Fruit fly (Drosophila melanogaster) whole organism, pupa: ENCODE measurements around the gene CG13653.

ENCODE experiments used
- CG10348 ChIP-seq: fragments of 200-800 bp; sonication (Bioruptor generic); IDR thresholded peaks from 2 replicates; pipeline ENCODE4 v1.3.6; 2022; ENCODE audit warnings: missing biosample characterization, missing genetic modification characterization
- CG12605 ChIP-seq: fragments of 200-800 bp; sonication (Bioruptor generic); IDR thresholded peaks from 2 replicates; pipeline ENCODE4 v1.3.6; 2022; ENCODE audit warnings: missing biosample characterization, missing genetic modification characterization
- CG13204 ChIP-seq: fragments of 200-800 bp; sonication (Bioruptor generic); optimal IDR thresholded peaks from 2 replicates; lab custom pipeline; 2018; ENCODE audit warnings: missing biosample characterization, mild to moderate bottlenecking, missing genetic modification characterization, moderate library complexity
- CG14655 ChIP-seq: fragments of 200-800 bp; sonication (Bioruptor generic); optimal IDR thresholded peaks from 3 replicates; lab custom pipeline; 2017; ENCODE audit warnings: mild to moderate bottlenecking, missing biosample characterization, missing genetic modification reagents, missing genetic modification characterization
- CG15710 ChIP-seq: fragments of 200-800 bp; sonication (Bioruptor generic); optimal IDR thresholded peaks from 2 replicates; lab custom pipeline; 2018; ENCODE audit warnings: missing biosample characterization, mild to moderate bottlenecking, missing genetic modification characterization, moderate library complexity
- CG17806 ChIP-seq: fragments of 200-800 bp; sonication (Bioruptor generic); optimal IDR thresholded peaks from 2 replicates; lab custom pipeline; 2018; ENCODE audit warnings: missing biosample characterization, mild to moderate bottlenecking, missing genetic modification characterization, moderate library complexity
- CG32121 ChIP-seq: fragments of 200-800 bp; sonication (Bioruptor generic); IDR thresholded peaks from 2 replicates; pipeline ENCODE4 v1.3.6; 2022; ENCODE audit warnings: missing biosample characterization, missing genetic modification characterization
- CG34367 ChIP-seq: fragments of 200-800 bp; sonication (Bioruptor generic); optimal IDR thresholded peaks from 2 replicates; lab custom pipeline; 2018; ENCODE audit warnings: missing biosample characterization, mild to moderate bottlenecking, missing genetic modification characterization
- CG4496 ChIP-seq: fragments of 200-800 bp; sonication (Bioruptor generic); IDR thresholded peaks from 3 replicates; pipeline ENCODE4 v1.3.6; 2022; ENCODE audit warnings: missing biosample characterization, missing genetic modification characterization
- CG8159 ChIP-seq: fragments of 200-800 bp; sonication (Bioruptor generic); optimal IDR thresholded peaks from 3 replicates; lab custom pipeline; 2018; ENCODE audit warnings: missing biosample characterization, mild to moderate bottlenecking, missing genetic modification characterization, moderate library complexity
- CG8301 ChIP-seq: fragments of 200-800 bp; sonication (Bioruptor generic); optimal IDR thresholded peaks from 2 replicates; lab custom pipeline; 2018; ENCODE audit warnings: missing biosample characterization, mild to moderate bottlenecking, missing genetic modification characterization
- CG9948 ChIP-seq: fragments of 200-800 bp; sonication (Bioruptor generic); optimal IDR thresholded peaks from 2 replicates; lab custom pipeline; 2018; ENCODE audit warnings: missing biosample characterization, mild to moderate bottlenecking, missing genetic modification characterization, moderate library complexity
- D1 ChIP-seq: fragments of 200-800 bp; sonication (Bioruptor generic); optimal IDR thresholded peaks from 2 replicates; lab custom pipeline; 2018; ENCODE audit warnings: missing biosample characterization, mild to moderate bottlenecking, missing genetic modification characterization, moderate library complexity
- EcR ChIP-seq: fragments of 200-800 bp; sonication (Bioruptor generic); optimal IDR thresholded peaks from 3 replicates; lab custom pipeline; 2019; ENCODE audit warnings: missing biosample characterization, missing genetic modification characterization, mild to moderate bottlenecking, moderate library complexity, missing genetic modification reagents
- Ets98B ChIP-seq: fragments of 200-800 bp; sonication (Bioruptor generic); IDR thresholded peaks from 2 replicates; pipeline ENCODE4 v1.3.6; 2022; ENCODE audit warnings: missing biosample characterization, missing genetic modification characterization
- Pif1A ChIP-seq: fragments of 200-800 bp; sonication (Bioruptor generic); optimal IDR thresholded peaks from 3 replicates; lab custom pipeline; 2016; ENCODE audit warnings: missing biosample characterization, missing genetic modification characterization
- Pif1B ChIP-seq: fragments of 200-800 bp; sonication (Bioruptor generic); optimal IDR thresholded peaks from 3 replicates; lab custom pipeline; 2016; ENCODE audit warnings: missing biosample characterization, missing genetic modification characterization
- Snoo ChIP-seq: fragments of 200-800 bp; sonication (Bioruptor generic); optimal IDR thresholded peaks from 3 replicates; lab custom pipeline; 2017; ENCODE audit warnings: missing biosample characterization, mild to moderate bottlenecking, missing genetic modification characterization, inconsistent platforms
- fd96Ca ChIP-seq: fragments of 200-800 bp; sonication (Bioruptor generic); IDR thresholded peaks from 3 replicates; pipeline ENCODE4 v1.3.6; 2022; ENCODE audit warnings: missing biosample characterization, missing genetic modification characterization
- gl ChIP-seq: fragments of 200-800 bp; sonication (Bioruptor generic); optimal IDR thresholded peaks from 2 replicates; lab custom pipeline; 2018; ENCODE audit warnings: missing biosample characterization, mild to moderate bottlenecking, missing genetic modification characterization
- rn ChIP-seq: fragments of 200-800 bp; sonication (Bioruptor generic); IDR thresholded peaks from 2 replicates; pipeline ENCODE4 v1.3.6; 2022; ENCODE audit warnings: missing biosample characterization, missing genetic modification characterization

The CG13653 gene

DNA sequence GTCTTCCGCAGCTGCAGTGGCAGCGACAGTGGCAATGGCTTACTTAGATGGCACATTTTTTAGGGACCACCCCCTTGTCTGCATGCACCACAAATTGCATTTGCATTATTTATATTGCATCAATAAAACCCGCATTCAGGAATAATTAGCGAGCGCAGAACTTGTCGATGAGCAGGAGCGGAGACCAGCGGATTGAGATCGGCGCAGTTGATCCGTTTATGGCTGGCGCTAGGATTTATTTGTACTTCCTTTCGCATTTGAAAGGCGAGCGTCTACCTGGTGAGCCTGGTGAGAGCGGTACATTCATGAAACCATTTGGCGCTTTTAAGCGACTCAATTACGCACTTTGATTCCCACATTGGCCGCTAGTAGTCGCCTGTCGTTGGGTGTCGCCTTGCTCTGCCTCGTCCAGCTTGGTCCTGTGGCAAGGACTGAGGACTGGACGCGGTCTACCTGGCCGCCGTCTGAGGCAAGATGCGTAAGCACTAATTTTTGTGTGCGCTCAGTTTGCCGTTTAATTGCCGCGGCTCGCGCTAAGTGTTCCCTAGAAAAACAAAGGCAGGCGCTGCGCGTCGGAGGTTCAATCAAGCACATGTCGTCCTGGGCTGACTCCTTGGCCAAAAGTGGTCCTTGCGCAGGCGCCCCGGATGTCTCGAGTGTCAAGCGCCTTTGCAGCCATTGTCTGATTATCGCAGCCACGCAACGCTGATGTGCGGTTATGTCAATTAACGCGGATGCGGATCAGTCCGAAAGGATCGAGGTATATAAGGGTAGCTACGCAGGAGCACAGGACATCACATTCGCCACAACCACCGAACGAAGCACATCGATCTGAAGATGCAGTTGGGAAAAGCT, at the start of gene CG13653:
TSS of gene CG13653 (plus strand) at position 805 of the 855 bp plus-strand sequence.
- TF ChIP-seq fd96Ca (GFP tag; lab: Robert Waterston, UW): no peak
- TF ChIP-seq CG4496 (GFP tag; lab: Robert Waterston, UW): no peak
- no peak for TF ChIP-seq CG32121 (GFP tag; lab: Robert Waterston, UW)
- no peak for TF ChIP-seq EcR (GFP tag; lab: Kevin White, UChicago)
- TF ChIP-seq Pif1A (GFP tag; lab: Kevin White, UChicago): no peak
- no peak for TF ChIP-seq gl (tag; lab: Kevin White, UChicago)
- TF ChIP-seq D1 (tag; lab: Kevin White, UChicago): no peak
- no peak for TF ChIP-seq CG8159 (tag; lab: Kevin White, UChicago)
- TF ChIP-seq Ets98B (GFP tag; lab: Robert Waterston, UW): no peak
- no peak for TF ChIP-seq CG9948 (tag; lab: Kevin White, UChicago)
- TF ChIP-seq CG13204: no peak
- no peak for TF ChIP-seq rn (GFP tag; lab: Robert Waterston, UW)
- TF ChIP-seq CG34367 (tag; lab: Kevin White, UChicago): no peak
- no peak for TF ChIP-seq CG12605 (GFP tag; lab: Robert Waterston, UW)
- TF ChIP-seq CG15710 (tag; lab: Kevin White, UChicago): no peak
- TF ChIP-seq CG17806 (tag; lab: Kevin White, UChicago): no peak
- TF ChIP-seq CG10348: no peak

DNA sequence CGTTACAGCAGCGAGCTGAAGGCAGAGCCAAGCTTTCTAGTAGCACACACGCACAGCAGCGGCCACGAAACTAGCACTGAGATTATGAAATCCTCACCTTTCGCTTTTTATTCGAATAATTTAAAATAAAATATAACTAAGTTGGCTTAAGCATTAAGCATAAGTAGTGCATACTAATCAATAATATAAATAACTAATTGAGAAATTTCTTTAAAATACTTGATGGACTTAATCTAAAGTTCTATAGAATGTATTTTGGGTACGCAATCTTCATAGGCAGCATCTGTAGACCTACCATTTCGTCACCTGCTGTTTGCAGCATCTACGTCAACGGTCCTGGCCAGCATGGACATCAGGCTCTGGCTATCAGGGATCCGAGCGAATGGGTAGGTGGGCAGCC, 43.0 kb upstream of the CG13653 start:
- TF ChIP-seq CG8159 (tag; lab: Kevin White, UChicago): peak; percentile 33
- peak; percentile 13 for TF ChIP-seq CG15710 (tag; lab: Kevin White, UChicago)
- TF ChIP-seq Ets98B (GFP tag; lab: Robert Waterston, UW): no peak

DNA sequence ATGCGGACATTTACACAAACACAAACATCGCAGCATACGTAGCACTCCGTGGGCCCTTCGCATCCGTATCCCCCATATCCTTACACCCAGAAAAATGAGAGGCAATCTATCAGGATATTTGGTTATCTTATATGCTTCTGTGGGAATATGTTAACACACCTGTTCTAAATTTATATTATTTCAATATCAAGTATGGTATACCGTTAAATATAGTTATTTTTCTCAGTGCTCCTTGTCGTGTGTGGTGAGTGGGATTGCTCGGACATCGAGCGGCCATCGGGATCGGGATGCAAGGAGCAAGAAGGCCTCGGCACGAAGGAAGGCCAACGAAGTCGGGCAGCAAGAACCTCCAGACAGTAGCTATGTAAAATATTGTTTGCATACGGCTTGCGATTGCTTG, 33.8 kb upstream of the CG13653 start:
- peak; percentile 18 for TF ChIP-seq CG8159 (tag; lab: Kevin White, UChicago)
- TF ChIP-seq CG34367 (tag; lab: Kevin White, UChicago): no peak

DNA sequence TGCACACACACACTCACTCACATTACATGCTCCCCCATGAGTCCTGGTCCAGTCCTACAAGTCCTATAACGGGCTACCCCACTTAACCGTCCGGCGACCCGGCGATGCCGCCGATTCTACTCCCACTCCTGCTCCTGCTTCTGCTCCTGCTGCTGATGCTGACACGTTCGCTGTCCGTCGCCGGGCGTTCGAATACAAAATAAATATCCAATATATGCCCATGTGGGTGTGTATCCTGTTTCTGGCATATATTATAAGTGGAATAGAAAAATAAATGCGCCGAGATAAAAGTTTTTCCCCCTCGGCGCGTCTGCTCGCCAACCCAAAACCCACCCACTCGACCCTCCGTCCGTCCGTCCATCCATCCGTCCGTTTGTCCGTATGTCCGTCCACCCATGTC, 28.5 kb upstream of the CG13653 start:
- TF ChIP-seq rn (GFP tag; lab: Robert Waterston, UW) (no peak), CG12605 (GFP tag; lab: Robert Waterston, UW) (no peak), CG13204 (no peak), CG4496 (GFP tag; lab: Robert Waterston, UW) (no peak), CG9948 (tag; lab: Kevin White, UChicago) (no peak), CG14655 (GFP tag; lab: Kevin White, UChicago) (no peak), Snoo (no peak), CG34367 (tag; lab: Kevin White, UChicago) (no peak), Pif1A (GFP tag; lab: Kevin White, UChicago) (no peak), CG8159 (tag; lab: Kevin White, UChicago) (no peak), CG8301 (tag; lab: Kevin White, UChicago) (no peak), D1 (tag; lab: Kevin White, UChicago) (no peak), Ets98B (GFP tag; lab: Robert Waterston, UW) (no peak)

DNA sequence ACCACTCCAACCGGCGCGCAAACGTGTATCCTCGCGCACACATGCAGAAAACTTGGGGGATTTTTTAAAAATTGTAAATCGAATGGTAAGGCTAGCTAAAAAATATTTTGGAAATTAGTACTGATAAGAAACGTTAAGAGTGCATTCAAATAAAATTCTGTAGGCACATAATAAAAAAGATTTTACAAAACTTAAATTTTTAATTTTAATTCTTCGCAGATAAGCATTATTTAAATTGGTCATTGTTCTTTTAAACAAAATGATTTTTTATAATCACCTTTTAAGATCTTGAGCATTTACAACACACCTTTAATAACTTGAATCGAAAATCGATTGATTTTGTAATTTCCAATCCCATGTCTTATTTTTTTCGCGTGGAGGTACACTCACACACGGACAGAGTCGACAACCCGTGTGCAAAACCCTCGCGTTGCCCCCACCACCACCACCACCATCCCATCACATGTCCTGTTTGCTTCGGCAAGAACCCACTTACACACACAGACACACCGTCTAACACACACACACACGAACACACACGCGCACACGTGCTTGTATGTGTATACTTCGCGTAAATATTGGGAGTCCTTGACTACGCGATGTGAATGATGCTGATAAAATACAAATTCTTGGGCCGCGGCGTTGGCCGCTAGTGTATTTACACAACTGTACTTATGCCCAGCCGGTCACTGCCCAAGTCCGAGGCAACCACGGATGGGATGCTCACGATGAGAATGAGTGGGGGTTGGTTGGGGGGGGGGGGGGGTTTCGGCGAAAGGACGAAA, 27.7 kb upstream of the CG13653 start:
- TF ChIP-seq CG8159 (tag; lab: Kevin White, UChicago): peak; percentile 5
- TF ChIP-seq EcR (GFP tag; lab: Kevin White, UChicago): no peak

DNA sequence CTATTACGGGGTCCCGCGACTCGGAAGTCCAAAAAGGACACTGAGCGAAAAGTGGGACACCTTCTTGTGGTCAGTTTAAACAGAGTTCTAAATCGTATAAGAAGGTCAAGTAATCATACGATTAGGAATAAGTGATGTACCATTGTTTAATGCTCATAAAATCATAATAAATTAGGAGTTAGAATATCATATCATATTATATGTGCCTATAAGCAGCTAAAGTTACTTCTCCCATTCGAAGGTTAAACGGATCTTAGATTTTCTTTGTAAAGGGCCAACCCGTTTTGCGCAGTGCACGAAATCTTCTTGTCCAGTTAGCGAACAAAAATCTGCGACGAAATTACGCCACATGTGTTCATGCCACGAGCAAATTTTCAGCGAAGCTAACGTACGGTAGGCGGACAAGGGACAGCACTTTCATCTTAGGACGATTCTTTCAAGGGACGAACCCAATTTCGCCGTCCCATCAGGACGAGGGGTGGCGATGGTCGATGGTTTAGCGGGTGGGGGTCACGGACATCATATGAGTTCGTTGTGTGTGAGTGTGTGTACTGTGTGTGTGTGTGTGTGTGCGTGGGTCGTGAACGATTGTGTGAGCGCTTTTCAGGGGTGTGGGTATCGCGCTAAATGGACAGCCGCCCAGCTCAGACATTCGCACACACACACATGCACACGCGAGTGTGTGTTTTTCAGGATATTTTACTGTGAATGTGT, 26.9 kb upstream of the CG13653 start:
- no peak for TF ChIP-seq Snoo

DNA sequence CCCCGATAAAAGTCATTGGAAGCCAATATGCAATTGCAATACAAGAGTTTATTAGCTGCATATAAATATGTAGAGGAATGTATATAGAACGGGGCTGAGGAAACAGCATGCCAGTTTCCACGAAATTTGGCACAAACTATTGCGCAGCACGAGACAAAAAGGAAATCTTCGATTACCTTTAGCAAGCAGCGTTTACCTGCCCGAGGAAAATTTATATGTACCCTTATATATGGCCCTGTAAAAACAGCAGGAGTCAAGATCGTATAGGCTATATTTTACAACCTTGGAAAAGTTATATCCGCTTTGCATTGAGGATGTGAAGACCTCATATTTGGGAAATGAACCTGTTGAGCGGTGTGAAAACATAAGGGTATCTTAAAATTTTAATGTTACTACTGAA, 23.0 kb upstream of the CG13653 start:
- TF ChIP-seq CG32121 (GFP tag; lab: Robert Waterston, UW): no peak
- no peak for TF ChIP-seq CG15710 (tag; lab: Kevin White, UChicago)
- TF ChIP-seq CG14655 (GFP tag; lab: Kevin White, UChicago): no peak
- no peak for TF ChIP-seq CG4496 (GFP tag; lab: Robert Waterston, UW)
- TF ChIP-seq CG9948 (tag; lab: Kevin White, UChicago): no peak
- TF ChIP-seq CG13204: no peak
- no peak for TF ChIP-seq fd96Ca (GFP tag; lab: Robert Waterston, UW)
- no peak for TF ChIP-seq CG10348
- no peak for TF ChIP-seq Pif1B
- no peak for TF ChIP-seq CG8159 (tag; lab: Kevin White, UChicago)
- no peak for TF ChIP-seq CG12605 (GFP tag; lab: Robert Waterston, UW)
- no peak for TF ChIP-seq Ets98B (GFP tag; lab: Robert Waterston, UW)
- TF ChIP-seq Pif1A (GFP tag; lab: Kevin White, UChicago): no peak
